Worm (Caenorhabditis elegans) whole organism, L4/young adult: ENCODE results near the gene T02H6.6.

ENCODE experiments used
- W03F9.2 ChIP-seq: fragments of 150-350 bp; optimal IDR thresholded peaks from 2 replicates; lab custom pipeline; 2014; ENCODE audit warnings: missing biosample characterization, missing genetic modification characterization
- dao-5 ChIP-seq: sonication (generic microtip); optimal IDR thresholded peaks from 2 replicates; lab custom pipeline; 2016; ENCODE audit warnings: missing genotype, missing genetic modification characterization, moderate library complexity, missing compliant biosample characterization
- him-1 ChIP-seq: sonication (generic microtip); optimal IDR thresholded peaks from 2 replicates; lab custom pipeline; 2016; ENCODE audit warnings: missing genotype, missing genetic modification reagents, missing genetic modification characterization, missing compliant biosample characterization

DNA sequence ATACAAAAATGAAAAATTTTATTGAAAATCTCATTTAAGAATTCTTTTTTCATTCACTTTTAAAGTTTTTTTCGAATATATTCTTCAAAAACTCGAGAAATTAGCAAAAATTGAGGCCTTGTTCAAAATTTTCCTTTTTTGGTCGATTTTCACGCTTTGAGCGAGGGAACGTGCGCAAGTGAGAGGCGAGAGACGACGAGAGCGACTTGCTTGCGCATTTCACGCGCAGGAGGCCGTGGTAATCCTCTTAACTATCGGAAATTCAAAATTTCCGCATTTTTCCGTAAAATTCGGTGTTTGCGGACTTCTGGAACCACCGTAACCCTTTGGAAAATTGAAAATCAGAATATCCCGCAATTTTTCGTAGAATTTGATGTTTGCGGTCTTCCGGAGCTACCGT lies 46.4 kb downstream of the T02H6.6 start:
- TF ChIP-seq dao-5 (tag; lab: Kevin White, UChicago), result no peak
- no peak for TF ChIP-seq him-1 (tag; lab: Kevin White, UChicago)
- no peak for TF ChIP-seq W03F9.2 (tag; lab: Kevin White, UChicago)
